Fruit fly (Drosophila melanogaster) whole organism, prepupa: ENCODE data around the gene CG42404.

Experiments
- CG10631 ChIP-seq: fragments of 200-800 bp; sonication (Bioruptor generic); optimal IDR thresholded peaks from 2 replicates; lab custom pipeline; 2016; ENCODE audit warnings: missing biosample characterization, missing genetic modification characterization
- CG11294 ChIP-seq: fragments of 200-800 bp; sonication (Bioruptor generic); IDR thresholded peaks from 2 replicates; pipeline ENCODE4 v1.3.6; 2022; ENCODE audit warnings: missing biosample characterization, missing genetic modification characterization
- CG11762 ChIP-seq: fragments of 200-800 bp; sonication (Bioruptor generic); optimal IDR thresholded peaks from 3 replicates; lab custom pipeline; 2016; ENCODE audit warnings: missing biosample characterization, missing genetic modification characterization; ENCODE audit not compliant: insufficient read depth
- CG11902 ChIP-seq: fragments of 200-800 bp; sonication (Bioruptor generic); optimal IDR thresholded peaks from 3 replicates; lab custom pipeline; 2016; ENCODE audit warnings: missing biosample characterization, missing genetic modification characterization
- CG15336 ChIP-seq: fragments of 200-800 bp; sonication (Bioruptor generic); IDR thresholded peaks from 2 replicates; pipeline ENCODE4 v1.3.6; 2022; ENCODE audit warnings: missing biosample characterization, missing genetic modification characterization
- CG1621 ChIP-seq: fragments of 200-800 bp; sonication (Bioruptor generic); optimal IDR thresholded peaks from 3 replicates; lab custom pipeline; 2018; ENCODE audit warnings: missing biosample characterization, mild to moderate bottlenecking, missing genetic modification characterization
- CG3032 ChIP-seq: fragments of 200-800 bp; optimal IDR thresholded peaks from 2 replicates; lab custom pipeline; 2019; ENCODE audit warnings: missing biosample characterization, mild to moderate bottlenecking, missing genetic modification characterization, moderate library complexity
- CG31627 ChIP-seq: fragments of 200-800 bp; sonication (Bioruptor generic); optimal IDR thresholded peaks from 3 replicates; lab custom pipeline; 2016; ENCODE audit warnings: missing biosample characterization, missing genetic modification characterization
- CG32006 ChIP-seq: fragments of 200-800 bp; sonication (Bioruptor generic); optimal IDR thresholded peaks from 3 replicates; lab custom pipeline; 2017; ENCODE audit warnings: missing biosample characterization, mild to moderate bottlenecking, missing genetic modification characterization
- CG3919 ChIP-seq: fragments of 200-800 bp; sonication (Bioruptor generic); optimal IDR thresholded peaks from 3 replicates; lab custom pipeline; 2016; ENCODE audit warnings: missing biosample characterization, missing genetic modification characterization
- CG4318 ChIP-seq: fragments of 200-800 bp; sonication (Bioruptor generic); optimal IDR thresholded peaks from 3 replicates; lab custom pipeline; 2017; ENCODE audit warnings: missing biosample characterization, mild to moderate bottlenecking, missing genetic modification characterization
- CG6163 ChIP-seq: fragments of 200-800 bp; sonication (Bioruptor generic); IDR thresholded peaks from 3 replicates; pipeline ENCODE4 v1.3.6; 2022; ENCODE audit warnings: missing biosample characterization, missing genetic modification characterization
- CG6276 ChIP-seq: fragments of 200-800 bp; sonication (Bioruptor generic); optimal IDR thresholded peaks from 2 replicates; lab custom pipeline; 2017; ENCODE audit warnings: missing biosample characterization, mild to moderate bottlenecking, missing genetic modification characterization
- CG6792 ChIP-seq: fragments of 200-800 bp; sonication (Bioruptor generic); optimal IDR thresholded peaks from 3 replicates; lab custom pipeline; 2016; ENCODE audit warnings: missing biosample characterization, missing genetic modification characterization
- CG6854 ChIP-seq: fragments of 200-800 bp; sonication (Bioruptor generic); optimal IDR thresholded peaks from 2 replicates; lab custom pipeline; 2017; ENCODE audit warnings: missing biosample characterization, mild to moderate bottlenecking, missing genetic modification characterization
- CG7368 ChIP-seq: fragments of 200-800 bp; sonication (Bioruptor generic); optimal IDR thresholded peaks from 3 replicates; lab custom pipeline; 2016; ENCODE audit warnings: missing biosample characterization, missing genetic modification characterization
- CG8319 ChIP-seq: fragments of 200-800 bp; sonication (Bioruptor generic); optimal IDR thresholded peaks from 3 replicates; lab custom pipeline; 2016; ENCODE audit warnings: missing biosample characterization, missing genetic modification characterization
- CG8632 ChIP-seq: fragments of 200-800 bp; sonication (Bioruptor generic); optimal IDR thresholded peaks from 3 replicates; lab custom pipeline; 2016; ENCODE audit warnings: missing biosample characterization, missing genetic modification characterization
- CG9139 ChIP-seq: fragments of 200-800 bp; sonication (Bioruptor generic); optimal IDR thresholded peaks from 3 replicates; lab custom pipeline; 2017; ENCODE audit warnings: missing biosample characterization, mild to moderate bottlenecking, missing genetic modification characterization
- Eip78C ChIP-seq: fragments of 200-800 bp; sonication (Bioruptor generic); peaks from one replicate; lab custom pipeline; 2016; ENCODE audit warnings: missing biosample characterization, missing genetic modification characterization
- Eip93F ChIP-seq: fragments of 200-800 bp; sonication (Bioruptor generic); optimal IDR thresholded peaks from 2 replicates; lab custom pipeline; 2016; ENCODE audit warnings: missing biosample characterization, mild to moderate bottlenecking, missing genetic modification characterization
- Ets21C ChIP-seq: fragments of 200-800 bp; sonication (Bioruptor generic); optimal IDR thresholded peaks from 3 replicates; lab custom pipeline; 2016; ENCODE audit warnings: missing biosample characterization, missing genetic modification characterization
- Ets96B ChIP-seq: fragments of 200-800 bp; optimal IDR thresholded peaks from 2 replicates; lab custom pipeline; 2019; ENCODE audit warnings: missing biosample characterization, mild to moderate bottlenecking, missing genetic modification characterization, moderate library complexity
- Hr38 ChIP-seq: sonication (Bioruptor generic); optimal IDR thresholded peaks from 2 replicates; lab custom pipeline; 2016; ENCODE audit warnings: missing biosample characterization, missing genetic modification characterization
- Hr39 ChIP-seq: fragments of 200-800 bp; sonication (Bioruptor generic); optimal IDR thresholded peaks from 2 replicates; lab custom pipeline; 2016; ENCODE audit warnings: missing biosample characterization, missing genetic modification characterization
- Hr4 ChIP-seq: fragments of 200-800 bp; sonication (Bioruptor generic); optimal IDR thresholded peaks from 3 replicates; lab custom pipeline; 2016; ENCODE audit warnings: missing biosample characterization, missing genetic modification characterization
- Met ChIP-seq: fragments of 200-800 bp; sonication (Bioruptor generic); optimal IDR thresholded peaks from 3 replicates; lab custom pipeline; 2016; ENCODE audit warnings: missing biosample characterization, missing genetic modification characterization
- OdsH ChIP-seq: fragments of 200-800 bp; sonication (Bioruptor generic); optimal IDR thresholded peaks from 3 replicates; lab custom pipeline; 2016; ENCODE audit warnings: missing biosample characterization, missing genetic modification characterization
- Smox ChIP-seq: fragments of 200-800 bp; sonication (Bioruptor generic); optimal IDR thresholded peaks from 3 replicates; lab custom pipeline; 2016; ENCODE audit warnings: missing biosample characterization, missing genetic modification characterization
- Sox14 ChIP-seq: fragments of 200-800 bp; sonication (Bioruptor generic); optimal IDR thresholded peaks from 3 replicates; lab custom pipeline; 2016; ENCODE audit warnings: missing biosample characterization, missing genetic modification characterization
- achi ChIP-seq: fragments of 200-800 bp; sonication (Bioruptor generic); optimal IDR thresholded peaks from 3 replicates; lab custom pipeline; 2016; ENCODE audit warnings: missing biosample characterization, missing genetic modification characterization
- cyc ChIP-seq: fragments of 200-800 bp; sonication (Bioruptor generic); optimal IDR thresholded peaks from 3 replicates; lab custom pipeline; 2016; ENCODE audit warnings: missing biosample characterization, missing genetic modification characterization
- dac ChIP-seq: fragments of 200-800 bp; sonication (Bioruptor generic); optimal IDR thresholded peaks from 2 replicates; lab custom pipeline; 2017; ENCODE audit warnings: missing biosample characterization, mild to moderate bottlenecking, missing genetic modification characterization
- dsx ChIP-seq: fragments of 200-800 bp; optimal IDR thresholded peaks from 3 replicates; lab custom pipeline; 2019; ENCODE audit warnings: missing biosample characterization, mild to moderate bottlenecking, missing genetic modification characterization, moderate library complexity; ENCODE audit not compliant: poor library complexity, severe bottlenecking
- eg ChIP-seq: fragments of 200-800 bp; sonication (Bioruptor generic); IDR thresholded peaks from 3 replicates; pipeline ENCODE4 v1.3.6; 2022; ENCODE audit warnings: missing biosample characterization, missing genetic modification characterization
- esn ChIP-seq: fragments of 200-800 bp; sonication (Bioruptor generic); optimal IDR thresholded peaks from 2 replicates; lab custom pipeline; 2016; ENCODE audit warnings: missing biosample characterization, mild to moderate bottlenecking, missing genetic modification characterization, moderate library complexity
- fkh ChIP-seq: fragments of 200-800 bp; sonication (Bioruptor generic); optimal IDR thresholded peaks from 3 replicates; lab custom pipeline; 2017; ENCODE audit warnings: missing biosample characterization, mild to moderate bottlenecking, missing genetic modification characterization, moderate library complexity
- lz ChIP-seq: fragments of 200-800 bp; sonication (Bioruptor generic); optimal IDR thresholded peaks from 3 replicates; lab custom pipeline; 2016; ENCODE audit warnings: missing biosample characterization, missing genetic modification characterization
- pdm3 ChIP-seq: fragments of 200-800 bp; sonication (Bioruptor generic); optimal IDR thresholded peaks from 3 replicates; lab custom pipeline; 2016; ENCODE audit warnings: missing biosample characterization, missing genetic modification characterization
- salr ChIP-seq, 2 experiments: fragments of 200-800 bp; sonication (Bioruptor generic); optimal IDR thresholded peaks; 3 replicates each; lab custom pipeline; 2016 to 2018; ENCODE audit warnings: missing biosample characterization in 2 of 2, missing genetic modification characterization in 2 of 2, mild to moderate bottlenecking in 1 of 2
- spab ChIP-seq: fragments of 200-800 bp; sonication (Bioruptor generic); optimal IDR thresholded peaks from 2 replicates; lab custom pipeline; 2017; ENCODE audit warnings: missing biosample characterization, mild to moderate bottlenecking, missing genetic modification characterization, missing genetic modification reagents
- ss ChIP-seq, 2 experiments: fragments of 200-800 bp; sonication (Bioruptor generic); optimal IDR thresholded peaks; 2 replicates in 1 of 2; 3 replicates in 1 of 2; lab custom pipeline; 2017 to 2018; ENCODE audit warnings: mild to moderate bottlenecking in 2 of 2, missing biosample characterization in 2 of 2, missing genetic modification characterization in 2 of 2, moderate library complexity in 1 of 2
- svp ChIP-seq: fragments of 200-800 bp; sonication (Bioruptor generic); peaks from one replicate; lab custom pipeline; 2016; ENCODE audit warnings: missing biosample characterization, missing genetic modification characterization
- topi ChIP-seq: fragments of 200-800 bp; sonication (Bioruptor generic); optimal IDR thresholded peaks from 3 replicates; lab custom pipeline; 2016; ENCODE audit warnings: missing biosample characterization, missing genetic modification characterization
- vri ChIP-seq: fragments of 200-800 bp; sonication (Bioruptor generic); optimal IDR thresholded peaks from 3 replicates; lab custom pipeline; 2016; ENCODE audit warnings: missing biosample characterization, mild to moderate bottlenecking, missing genetic modification characterization

CG42404 gene

dm6 chr3R:15275158-15275623, 25.3 kb downstream of the CG42404 start, which contains the start of the genes Cp190 and CG4338 (continued):
- peak; percentile 98 for TF ChIP-seq CG32006 (GFP tag; lab: Kevin White, UChicago)
- TF ChIP-seq CG11902 (GFP tag; lab: Kevin White, UChicago), result peak; percentile 95
- TF ChIP-seq CG10631 (GFP tag; lab: Kevin White, UChicago), result no peak
- peak; percentile 98 for TF ChIP-seq CG15336 (GFP tag; lab: Robert Waterston, UW)
- peak; percentile 97 for TF ChIP-seq cyc (GFP tag; lab: Kevin White, UChicago)
- TF ChIP-seq lz (GFP tag; lab: Kevin White, UChicago), result peak; percentile 97
- TF ChIP-seq achi (GFP tag; lab: Kevin White, UChicago), result peak; percentile 98
- TF ChIP-seq CG3919 (GFP tag; lab: Kevin White, UChicago), result peak; percentile 98
- TF ChIP-seq Ets21C (GFP tag; lab: Kevin White, UChicago), result peak; percentile 94
- peak; percentile 94 for TF ChIP-seq spab (GFP tag; lab: Kevin White, UChicago)
- TF ChIP-seq ss (GFP tag; optimal IDR thresholded peaks at IDR 0.05; lab: Kevin White, UChicago), result peak in 1 of 2 experiments; percentile 97
- peak; percentile 94 for TF ChIP-seq CG6854 (GFP tag; lab: Kevin White, UChicago)
- peak; percentile 97 for TF ChIP-seq Sox14 (GFP tag; lab: Kevin White, UChicago)
- TF ChIP-seq esn (GFP tag; lab: Kevin White, UChicago), result peak; percentile 98
- TF ChIP-seq CG4318 (GFP tag; lab: Kevin White, UChicago), result no peak
- peak; percentile 98 for TF ChIP-seq Ets96B (tag; lab: Kevin White, UChicago)
- peak; percentile 95 for TF ChIP-seq CG11294
- peak; percentile 98 for TF ChIP-seq Hr4 (GFP tag; lab: Kevin White, UChicago)
- no peak for TF ChIP-seq CG6276 (GFP tag; lab: Kevin White, UChicago)
- peak; percentile 96 for TF ChIP-seq Met
- TF ChIP-seq svp, result peak; percentile 99
- TF ChIP-seq, all 60 proteins: peak for 51

- TF ChIP-seq CG6163 (GFP tag; lab: Robert Waterston, UW), result no peak
- no peak for TF ChIP-seq dac (GFP tag; lab: Kevin White, UChicago)
- TF ChIP-seq CG11762 (GFP tag; lab: Kevin White, UChicago), result no peak
- TF ChIP-seq Smox (GFP tag; lab: Kevin White, UChicago), result no peak
- no peak for TF ChIP-seq CG8632
- no peak for TF ChIP-seq CG8319 (GFP tag; lab: Kevin White, UChicago)
- no peak for TF ChIP-seq CG3032 (tag; lab: Kevin White, UChicago)
- peak; percentile 10 for TF ChIP-seq Sox14 (GFP tag; lab: Kevin White, UChicago)
- no peak for TF ChIP-seq spab (GFP tag; lab: Kevin White, UChicago)
- TF ChIP-seq CG7368 (GFP tag; lab: Kevin White, UChicago), result no peak
- no peak for TF ChIP-seq pdm3 (GFP tag; lab: Kevin White, UChicago)
- no peak for TF ChIP-seq eg (GFP tag; lab: Robert Waterston, UW)
- no peak for TF ChIP-seq lz (GFP tag; lab: Kevin White, UChicago)
- no peak for TF ChIP-seq CG6854 (GFP tag; lab: Kevin White, UChicago)
- TF ChIP-seq Met, result no peak
- no peak for TF ChIP-seq CG11294
- peak; percentile 57 for TF ChIP-seq vri (GFP tag; lab: Kevin White, UChicago)
- no peak for TF ChIP-seq cyc (GFP tag; lab: Kevin White, UChicago)
- TF ChIP-seq ss (GFP tag; optimal IDR thresholded peaks at IDR 0.05; lab: Kevin White, UChicago), result no peak
- TF ChIP-seq CG10631 (GFP tag; lab: Kevin White, UChicago), result no peak
- TF ChIP-seq CG4318 (GFP tag; lab: Kevin White, UChicago), result no peak
- no peak for TF ChIP-seq Hr4 (GFP tag; lab: Kevin White, UChicago)
- TF ChIP-seq svp, result peak; percentile 10
- TF ChIP-seq salr (GFP tag; optimal IDR thresholded peaks at IDR 0.05; lab: Kevin White, UChicago), result no peak
- no peak for TF ChIP-seq CG9139 (GFP tag; lab: Kevin White, UChicago)
- TF ChIP-seq Eip78C, result peak; percentile 56
- no peak for TF ChIP-seq Ets21C (GFP tag; lab: Kevin White, UChicago)
- TF ChIP-seq OdsH (GFP tag; lab: Kevin White, UChicago), result no peak
- peak; percentile 31 for TF ChIP-seq fkh (GFP tag; lab: Kevin White, UChicago)
- TF ChIP-seq Eip93F (GFP tag; lab: Kevin White, UChicago), result no peak
- peak; percentile 1 for TF ChIP-seq Hr39 (GFP tag; lab: Kevin White, UChicago)
- TF ChIP-seq dsx (GFP tag; lab: Kevin White, UChicago), result peak; percentile 91
- no peak for TF ChIP-seq CG1621 (tag; lab: Kevin White, UChicago)
- no peak for TF ChIP-seq topi (GFP tag; lab: Kevin White, UChicago)
- no peak for TF ChIP-seq CG31627 (GFP tag; lab: Kevin White, UChicago)
- no peak for TF ChIP-seq CG6792 (GFP tag; lab: Kevin White, UChicago)
- TF ChIP-seq CG32006 (GFP tag; lab: Kevin White, UChicago), result no peak
- no peak for TF ChIP-seq CG15336 (GFP tag; lab: Robert Waterston, UW)
- TF ChIP-seq Hr38 (GFP tag; lab: Kevin White, UChicago), result no peak
Measured at dm6 chr3R:15277926-15278869, 28.3 kb downstream of the CG42404 start, which contains the start of the genes MRG15 and Tm1. Gene MRG15 (minus strand): TSS chr3R:15278109. Gene Tm1 (plus strand): TSS chr3R:15278220.
